Worm (Caenorhabditis elegans) whole organism, L4 larva: ENCODE data around the gene C27A2.7.
A peak's percentile ranks its signal among the peaks of the same experiment; 100 is the strongest.

ENCODE experiments used
- F26F4.8 ChIP-seq: fragments of 200-800 bp; sonication (Bioruptor generic); conservative IDR thresholded peaks from 2 replicates; pipeline ENCODE4 v1.3.6; 2022; ENCODE audit warnings: missing genetic modification characterization, missing compliant biosample characterization
- F37D6.2 ChIP-seq: sonication (generic microtip); optimal IDR thresholded peaks from 2 replicates; lab custom pipeline; 2016; ENCODE audit warnings: mild to moderate bottlenecking, missing genetic modification characterization, missing compliant biosample characterization
- F44E2.7 ChIP-seq: fragments of 200-800 bp; sonication (Bioruptor generic); IDR thresholded peaks from 2 replicates; pipeline ENCODE4 v2.1.2; 2022; ENCODE audit warnings: missing genetic modification characterization, missing compliant biosample characterization
- R02D3.7 ChIP-seq: fragments of 150-350 bp; sonication (generic microtip); optimal IDR thresholded peaks from 3 replicates; lab custom pipeline; 2014; ENCODE audit warnings: missing biosample characterization, missing genetic modification characterization
- Y48G9A.11 ChIP-seq: fragments of 200-800 bp; sonication (Bioruptor generic); IDR thresholded peaks from 2 replicates; pipeline ENCODE4 v1.3.6; 2022; ENCODE audit warnings: missing genetic modification reagents, missing genetic modification characterization, missing compliant biosample characterization
- Y5F2A.4 ChIP-seq: fragments of 200-800 bp; sonication (Bioruptor generic); optimal IDR thresholded peaks from 2 replicates; lab custom pipeline; 2018; ENCODE audit warnings: mild to moderate bottlenecking, missing genetic modification characterization, missing compliant biosample characterization
- Y75B8A.6 ChIP-seq: fragments of 200-800 bp; sonication (Bioruptor generic); IDR thresholded peaks from 2 replicates; pipeline ENCODE4 v1.3.6; 2022; ENCODE audit warnings: missing genetic modification reagents, missing genetic modification characterization, missing compliant biosample characterization
- ZK546.5 ChIP-seq, 2 experiments: sonication (generic microtip); optimal IDR thresholded peaks; 2 replicates each; lab custom pipeline; 2017; ENCODE audit warnings: missing biosample characterization in 2 of 2, missing genetic modification characterization in 2 of 2
- aha-1 ChIP-seq: fragments of 150-350 bp; peaks from one replicate; lab custom pipeline; 2014; ENCODE audit warnings: missing biosample characterization, missing genetic modification characterization
- aly-2 ChIP-seq: sonication (generic microtip); optimal IDR thresholded peaks from 2 replicates; lab custom pipeline; 2018; ENCODE audit warnings: missing biosample characterization, missing genetic modification characterization
- ama-1 ChIP-seq: fragments of 150-350 bp; optimal IDR thresholded peaks from 2 replicates; lab custom pipeline; 2014; ENCODE audit warnings: inconsistent platforms, mixed read lengths
- arid-1 ChIP-seq: fragments of 200-800 bp; sonication (Bioruptor generic); conservative IDR thresholded peaks from 2 replicates; pipeline ENCODE4 v1.3.6; 2022; ENCODE audit warnings: missing genetic modification reagents, missing genetic modification characterization, missing compliant biosample characterization
- ceh-28 ChIP-seq: fragments of 150-350 bp; optimal IDR thresholded peaks from 2 replicates; lab custom pipeline; 2014; ENCODE audit warnings: missing biosample characterization, missing genetic modification reagents, missing genetic modification characterization
- ceh-32 ChIP-seq: sonication (generic microtip); optimal IDR thresholded peaks from 2 replicates; lab custom pipeline; 2016; ENCODE audit warnings: mild to moderate bottlenecking, missing genetic modification characterization, missing compliant biosample characterization; ENCODE audit not compliant: poor library complexity
- cey-2 ChIP-seq: sonication (generic microtip); optimal IDR thresholded peaks from 3 replicates; lab custom pipeline; 2017; ENCODE audit warnings: missing genetic modification characterization, mild to moderate bottlenecking, missing compliant biosample characterization, antibody characterized with exemption, borderline replicate concordance; ENCODE audit not compliant: insufficient read depth
- ctbp-1 ChIP-seq: fragments of 200-800 bp; sonication (Bioruptor generic); IDR thresholded peaks from 2 replicates; pipeline ENCODE4 v1.3.6; 2022; ENCODE audit warnings: missing genetic modification reagents, missing genetic modification characterization, missing compliant biosample characterization
- daf-16 ChIP-seq, 3 experiments: sonication (generic microtip); optimal IDR thresholded peaks; 2 replicates each; lab custom pipeline; 2016 to 2017; ENCODE audit warnings: missing genetic modification characterization in 3 of 3, missing genetic modification reagents in 3 of 3, mild to moderate bottlenecking in 2 of 3, missing compliant biosample characterization in 2 of 3, missing biosample characterization in 1 of 3, moderate library complexity in 1 of 3
- daf-19 ChIP-seq: fragments of 200-800 bp; sonication (Bioruptor generic); conservative IDR thresholded peaks from 2 replicates; pipeline ENCODE4 v1.3.6; 2022; ENCODE audit warnings: missing genetic modification characterization, missing compliant biosample characterization
- daf-8 ChIP-seq: fragments of 200-800 bp; sonication (Bioruptor generic); IDR thresholded peaks from 2 replicates; pipeline ENCODE4 v1.3.6; 2022; ENCODE audit warnings: missing genetic modification characterization, missing compliant biosample characterization
- dmd-8 ChIP-seq: fragments of 200-800 bp; sonication (Bioruptor generic); IDR thresholded peaks from 2 replicates; pipeline ENCODE4 v1.3.6; 2022; ENCODE audit warnings: missing genetic modification characterization, missing compliant biosample characterization
- dpl-1 ChIP-seq: fragments of 150-350 bp; optimal IDR thresholded peaks from 2 replicates; lab custom pipeline; 2014; ENCODE audit warnings: missing biosample characterization, missing genetic modification reagents, missing genetic modification characterization
- duxl-1 ChIP-seq: sonication (generic microtip); optimal IDR thresholded peaks from 2 replicates; lab custom pipeline; 2016; ENCODE audit warnings: mild to moderate bottlenecking, missing genetic modification characterization, moderate library complexity, missing compliant biosample characterization; ENCODE audit not compliant: poor library complexity
- fkh-10 ChIP-seq: fragments of 150-350 bp; optimal IDR thresholded peaks from 2 replicates; lab custom pipeline; 2014; ENCODE audit warnings: missing biosample characterization, missing genetic modification reagents, missing genetic modification characterization
- fos-1 ChIP-seq: fragments of 150-350 bp; optimal IDR thresholded peaks from 2 replicates; lab custom pipeline; 2014; ENCODE audit warnings: missing biosample characterization, missing genetic modification characterization
- hlh-11 ChIP-seq: fragments of 200-800 bp; sonication (Bioruptor generic); optimal IDR thresholded peaks from 2 replicates; lab custom pipeline; 2018; ENCODE audit warnings: mild to moderate bottlenecking, missing genetic modification characterization, missing compliant biosample characterization
- hlh-30 ChIP-seq: sonication (generic microtip); optimal IDR thresholded peaks from 2 replicates; lab custom pipeline; 2017; ENCODE audit warnings: antibody characterized with exemption, mild to moderate bottlenecking, missing genetic modification characterization, missing compliant biosample characterization; ENCODE audit not compliant: insufficient read depth
- lin-29 ChIP-seq: fragments of 200-800 bp; sonication (Bioruptor generic); IDR thresholded peaks from 2 replicates; pipeline ENCODE4 v1.3.6; 2022; ENCODE audit warnings: missing genetic modification reagents, missing genetic modification characterization, missing compliant biosample characterization
- lir-3 ChIP-seq: sonication (generic microtip); optimal IDR thresholded peaks from 2 replicates; lab custom pipeline; 2016; ENCODE audit warnings: mild to moderate bottlenecking, missing genetic modification characterization, missing compliant biosample characterization
- madf-5 ChIP-seq, 2 experiments: fragments of 200-800 bp; sonication (Bioruptor generic); IDR thresholded peaks; 2 replicates each; pipeline ENCODE4 v1.3.6; 2022; ENCODE audit warnings: missing compliant biosample characterization in 2 of 2, missing genetic modification characterization in 2 of 2
- mes-2 ChIP-seq: sonication (generic microtip); optimal IDR thresholded peaks from 2 replicates; lab custom pipeline; 2016; ENCODE audit warnings: missing genotype, mild to moderate bottlenecking, missing genetic modification characterization, missing compliant biosample characterization; ENCODE audit not compliant: poor library complexity, severe bottlenecking
- mxl-2 ChIP-seq: fragments of 200-800 bp; sonication (Bioruptor generic); conservative IDR thresholded peaks from 2 replicates; pipeline ENCODE4 v1.3.6; 2022; ENCODE audit warnings: missing genetic modification reagents, missing genetic modification characterization, missing compliant biosample characterization
- nhr-10 ChIP-seq: fragments of 150-350 bp; optimal IDR thresholded peaks from 2 replicates; lab custom pipeline; 2014; ENCODE audit warnings: missing biosample characterization, missing genetic modification characterization
- nhr-11 ChIP-seq: fragments of 150-350 bp; optimal IDR thresholded peaks from 2 replicates; lab custom pipeline; 2014; ENCODE audit warnings: missing biosample characterization, missing genetic modification characterization
- nhr-111 ChIP-seq: fragments of 200-800 bp; sonication (Bioruptor generic); optimal IDR thresholded peaks from 2 replicates; lab custom pipeline; 2018; ENCODE audit warnings: mild to moderate bottlenecking, missing genetic modification characterization, missing compliant biosample characterization
- nhr-28 ChIP-seq: fragments of 150-350 bp; optimal IDR thresholded peaks from 2 replicates; lab custom pipeline; 2014; ENCODE audit warnings: missing biosample characterization, missing genetic modification characterization
- nhr-41 ChIP-seq: fragments of 200-800 bp; sonication (Bioruptor generic); IDR thresholded peaks from 2 replicates; pipeline ENCODE4 v1.3.6; 2022; ENCODE audit warnings: missing genetic modification reagents, missing genetic modification characterization, missing compliant biosample characterization
- nhr-48 ChIP-seq: sonication (generic microtip); optimal IDR thresholded peaks from 2 replicates; lab custom pipeline; 2016; ENCODE audit warnings: mild to moderate bottlenecking, missing genetic modification characterization, missing compliant biosample characterization
- nhr-6 ChIP-seq: fragments of 150-350 bp; optimal IDR thresholded peaks from 2 replicates; lab custom pipeline; 2014; ENCODE audit warnings: missing biosample characterization, missing genetic modification characterization
- pha-4 ChIP-seq, 2 experiments: fragments of 150-350 bp in 1 of 2; fragments of 200-800 bp in 1 of 2; sonication (Bioruptor generic) in 1 of 2; IDR thresholded peaks in 1 of 2; optimal IDR thresholded peaks in 1 of 2; 2 replicates each; pipeline versions ENCODE4 v1.3.6 to Lab custom; 2014 to 2022; ENCODE audit warnings: missing genetic modification characterization in 2 of 2, missing genetic modification reagents in 2 of 2, missing biosample characterization in 1 of 2, missing compliant biosample characterization in 1 of 2
- rbr-2 ChIP-seq: sonication (generic microtip); optimal IDR thresholded peaks from 2 replicates; lab custom pipeline; 2016; ENCODE audit warnings: missing genotype, missing genetic modification characterization, missing compliant biosample characterization
- sdz-12 ChIP-seq: fragments of 200-800 bp; sonication (Bioruptor generic); optimal IDR thresholded peaks from 2 replicates; lab custom pipeline; 2018; ENCODE audit warnings: mild to moderate bottlenecking, missing genetic modification characterization, missing compliant biosample characterization
- set-16 ChIP-seq: fragments of 200-800 bp; sonication (Bioruptor generic); IDR thresholded peaks from 2 replicates; pipeline ENCODE4 v1.3.6; 2022; ENCODE audit warnings: missing genetic modification reagents, missing genetic modification characterization, missing compliant biosample characterization
- snpc-4 ChIP-seq: fragments of 150-350 bp; optimal IDR thresholded peaks from 2 replicates; lab custom pipeline; 2014; ENCODE audit warnings: missing biosample characterization, missing genetic modification characterization
- spr-3 ChIP-seq: fragments of 200-800 bp; sonication (Bioruptor generic); optimal IDR thresholded peaks from 2 replicates; lab custom pipeline; 2018; ENCODE audit warnings: mild to moderate bottlenecking, missing genetic modification characterization, missing compliant biosample characterization
- unc-130 ChIP-seq: sonication (generic microtip); optimal IDR thresholded peaks from 2 replicates; lab custom pipeline; 2016; ENCODE audit warnings: missing genetic modification reagents, missing genetic modification characterization, missing compliant biosample characterization
- unc-39 ChIP-seq: sonication (generic microtip); optimal IDR thresholded peaks from 2 replicates; lab custom pipeline; 2017; ENCODE audit warnings: missing biosample characterization, missing genetic modification characterization
- unc-62 ChIP-seq, 3 experiments: fragments of 150-350 bp in 1 of 3; sonication (generic microtip); optimal IDR thresholded peaks in 2 of 3; peaks in 1 of 3; 1 replicate in 1 of 3; 2 replicates in 2 of 3; lab custom pipeline; 2014 to 2017; ENCODE audit warnings: missing biosample characterization in 3 of 3, missing genetic modification characterization in 3 of 3, missing genetic modification reagents in 3 of 3, missing genotype in 1 of 3
- vab-7 ChIP-seq: fragments of 200-800 bp; sonication (Bioruptor generic); IDR thresholded peaks from 2 replicates; pipeline ENCODE4 v1.3.6; 2022; ENCODE audit warnings: missing genetic modification reagents, missing genetic modification characterization, missing compliant biosample characterization
- ztf-11 ChIP-seq: fragments of 150-350 bp; optimal IDR thresholded peaks from 2 replicates; lab custom pipeline; 2014; ENCODE audit warnings: missing biosample characterization, missing genetic modification characterization

The C27A2.7 gene

DNA sequence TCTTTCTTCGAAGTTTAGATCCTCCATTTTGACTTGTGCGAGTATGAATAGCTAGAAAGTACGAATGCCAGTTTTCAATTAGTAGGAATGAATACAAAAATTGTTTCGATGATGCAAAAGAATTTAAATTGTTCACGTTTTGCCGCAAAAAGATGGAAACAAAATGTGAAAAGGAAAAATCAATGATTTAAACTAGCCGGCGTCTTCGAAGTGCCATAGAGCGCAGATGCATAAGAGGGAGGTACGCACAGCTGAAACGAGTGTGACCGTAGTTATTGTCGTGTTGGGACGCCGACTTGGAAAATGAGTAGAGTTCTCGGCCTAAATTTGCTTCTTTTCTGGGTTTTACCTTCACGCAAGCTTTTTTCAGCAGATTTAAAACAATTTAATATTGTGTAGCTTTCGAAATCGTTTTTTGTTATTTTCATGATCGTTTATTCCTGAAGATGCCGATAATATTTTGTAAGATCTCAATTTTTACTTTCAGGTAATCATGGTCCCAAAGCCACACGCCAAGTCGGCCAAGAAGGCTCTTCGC is 16.0 kb downstream of the C27A2.7 start, which contains the start of the genes ify-1 and rpl-22 (continued):
- TF ChIP-seq dpl-1 (GFP tag; lab: Kevin White, UChicago) (peak; percentile 94), ama-1 (peak; percentile 75), F26F4.8 (GFP tag; lab: Robert Waterston, UW) (no peak), daf-8 (GFP tag; lab: Robert Waterston, UW) (no peak), ceh-32 (tag; lab: Kevin White, UChicago) (no peak), rbr-2 (tag; lab: Kevin White, UChicago) (peak; percentile 87), cey-2 (no peak), Y5F2A.4 (GFP tag; lab: Kevin White, UChicago) (no peak), vab-7 (GFP tag; lab: Robert Waterston, UW) (0 out of 2 replicates have a peak, but pooled peaks have one; percentile 60), nhr-6 (tag; lab: Kevin White, UChicago) (peak; percentile 95), duxl-1 (tag; lab: Kevin White, UChicago) (peak; percentile 88), nhr-10 (peak; percentile 36), hlh-11 (tag; lab: Kevin White, UChicago) (peak; percentile 89), madf-5 (GFP tag; IDR thresholded peaks at IDR 0.05; lab: Robert Waterston, UW) (no peak), unc-39 (tag; lab: Kevin White, UChicago) (no peak), lin-29 (GFP tag; lab: Robert Waterston, UW) (no peak), F37D6.2 (tag; lab: Kevin White, UChicago) (peak; percentile 56), mxl-2 (GFP tag; lab: Robert Waterston, UW) (no peak), aly-2 (tag; lab: Kevin White, UChicago) (no peak), ctbp-1 (GFP tag; lab: Robert Waterston, UW) (peak; percentile 72), set-16 (GFP tag; lab: Robert Waterston, UW) (no peak; the same call in 1 of the 2 replicates), daf-16 (GFP tag; optimal IDR thresholded peaks at IDR 0.05; lab: Kevin White, UChicago) (peak in 1 of 2 experiments; percentile 38), daf-16 (tag; optimal IDR thresholded peaks at IDR 0.05; lab: Kevin White, UChicago) (peak; percentile 84), nhr-111 (no peak), unc-62 (GFP tag; optimal IDR thresholded peaks at IDR 0.05 in 1 of 2; lab: Kevin White, UChicago) (peak in 1 of 2 experiments; percentile 98), unc-62 (tag; optimal IDR thresholded peaks at IDR 0.05; lab: Kevin White, UChicago) (peak; percentile 35), Y48G9A.11 (no peak), nhr-11 (tag; lab: Kevin White, UChicago) (peak; percentile 90), spr-3 (GFP tag; lab: Kevin White, UChicago) (peak; percentile 24), arid-1 (peak; percentile 92), R02D3.7 (no peak), dmd-8 (GFP tag; lab: Robert Waterston, UW) (peak; percentile 20; the same call in 1 of the 2 replicates), unc-130 (GFP tag; lab: Kevin White, UChicago) (peak; percentile 81), nhr-28 (tag; lab: Kevin White, UChicago) (peak; percentile 80), daf-19 (GFP tag; lab: Robert Waterston, UW) (no peak), lir-3 (tag; lab: Kevin White, UChicago) (no peak), ZK546.5 (tag; optimal IDR thresholded peaks at IDR 0.05; lab: Kevin White, UChicago) (peak in 1 of 2 experiments; percentile 16), fkh-10 (GFP tag; lab: Kevin White, UChicago) (peak; percentile 91), aha-1 (tag; lab: Kevin White, UChicago) (peak; percentile 91), Y75B8A.6 (GFP tag; lab: Robert Waterston, UW) (0 out of 2 replicates have a peak, but pooled peaks have one; percentile 36), mes-2 (tag; lab: Kevin White, UChicago) (peak; percentile 96), sdz-12 (GFP tag; lab: Kevin White, UChicago) (no peak), nhr-41 (GFP tag; lab: Robert Waterston, UW) (no peak), snpc-4 (tag; lab: Kevin White, UChicago) (peak; percentile 51), ceh-28 (peak; percentile 46), fos-1 (no peak), F44E2.7 (GFP tag; lab: Robert Waterston, UW) (no peak), pha-4 (GFP tag; IDR thresholded peaks at IDR 0.05; lab: Robert Waterston, UW) (peak; percentile 63; the same call in 1 of the 2 replicates), pha-4 (tag; optimal IDR thresholded peaks at IDR 0.05; lab: Kevin White, UChicago) (peak; percentile 97), ztf-11 (tag; lab: Kevin White, UChicago) (no peak), hlh-30 (peak; percentile 94), nhr-48 (tag; lab: Kevin White, UChicago) (peak; percentile 43)
